Worm (Caenorhabditis elegans): Measurements from ENCODE around the gene nspd-5.
"Not testable (repeated sequence)": the region's sequence is repeated elsewhere in the genome, so short reads cannot be mapped to it uniquely, and the experiment has no call there.

The nspd-5 gene

ce11 chrII:4825133-4825532 lies 35.0 kb downstream of the nspd-5 start, which contains the start of the genes C33F10.8 and msp-40:
C33F10.8 (minus strand) TSS chrII:4825233.
msp-40 (plus strand) TSS chrII:4825414.
- TF ChIP-seq nhr-12 (tag; optimal IDR thresholded peaks at IDR 0.05); efl-1 (optimal IDR thresholded peaks at IDR 0.05); efl-1 (GFP tag; optimal IDR thresholded peaks at IDR 0.05 in 1 of 2); nhr-20 (tag; optimal IDR thresholded peaks at IDR 0.05): not testable (repeated sequence)

- TF ChIP-seq mdl-1 (tag; optimal IDR thresholded peaks at IDR 0.05) (no peak), zag-1 (tag; optimal IDR thresholded peaks at IDR 0.05) (no peak), grh-1 (GFP tag; IDR thresholded peaks at IDR 0.05) (no peak), snu-23 (GFP tag; optimal IDR thresholded peaks at IDR 0.05) (no peak), lin-15B (tag; optimal IDR thresholded peaks at IDR 0.05) (no peak), ces-1 (GFP tag; optimal IDR thresholded peaks at IDR 0.05) (no peak), pax-3 (tag; optimal IDR thresholded peaks at IDR 0.05) (no peak), C34B4.2 (tag; optimal IDR thresholded peaks at IDR 0.05) (no peak), efl-1 (optimal IDR thresholded peaks at IDR 0.05) (no peak), efl-1 (GFP tag; optimal IDR thresholded peaks at IDR 0.05 in 1 of 2) (peak in 1 of 2 experiments; percentile 79), irx-1 (tag; optimal IDR thresholded peaks at IDR 0.05) (no peak), blmp-1 (tag; optimal IDR thresholded peaks at IDR 0.05) (peak; percentile 58), lin-35 (GFP tag; optimal IDR thresholded peaks at IDR 0.05) (no peak), nhr-28 (tag; optimal IDR thresholded peaks at IDR 0.05) (no peak), unc-30 (tag; optimal IDR thresholded peaks at IDR 0.05) (no peak)
These were observed 37.5 kb downstream of the nspd-5 start for ce11 chrII:4822610-4823009.

DNA sequence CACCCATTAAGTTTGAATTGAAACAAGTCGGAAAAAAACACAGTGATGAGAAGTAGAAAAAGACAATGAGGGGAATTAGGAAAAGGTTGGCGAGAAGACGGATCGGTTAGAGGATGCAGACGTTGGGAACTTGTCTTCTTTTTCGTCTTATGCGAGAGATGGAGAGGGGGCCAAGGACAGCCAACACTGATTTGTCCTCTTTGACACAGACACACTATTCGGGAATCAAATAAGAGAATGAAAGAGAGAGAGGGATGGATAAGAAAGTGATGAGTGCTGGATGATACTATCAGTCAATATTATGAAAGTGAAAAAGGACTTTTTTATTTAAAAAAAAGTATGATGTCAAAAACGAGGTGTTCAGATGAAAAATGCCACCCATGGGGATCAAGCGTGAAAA lies 38.4 kb downstream of the nspd-5 start, which contains the start of gene lact-5:
Gene lact-5 (minus strand): TSS at position 1 of the 400 bp plus-strand sequence.
- TF ChIP-seq efl-1 (optimal IDR thresholded peaks at IDR 0.05) (no peak), efl-1 (GFP tag; optimal IDR thresholded peaks at IDR 0.05 in 1 of 2) (no peak), blmp-1 (tag; optimal IDR thresholded peaks at IDR 0.05) (peak; percentile 95), elt-3 (tag; optimal IDR thresholded peaks at IDR 0.05) (peak in 3 of 6 experiments; percentile 34 to 69 (median 45)), snpc-4 (tag; optimal IDR thresholded peaks at IDR 0.05) (no peak), elt-2 (tag; optimal IDR thresholded peaks at IDR 0.05) (no peak), swsn-7 (tag; optimal IDR thresholded peaks at IDR 0.05) (no peak), nhr-20 (tag; optimal IDR thresholded peaks at IDR 0.05) (peak; percentile 47), tbx-2 (tag; optimal IDR thresholded peaks at IDR 0.05) (no peak), egl-13 (tag; optimal IDR thresholded peaks at IDR 0.05) (no peak), pax-3 (tag; optimal IDR thresholded peaks at IDR 0.05) (no peak), C04F5.9 (tag; optimal IDR thresholded peaks at IDR 0.05) (no peak), ets-5 (GFP tag; IDR thresholded peaks at IDR 0.05) (no peak), lsy-2 (tag; optimal IDR thresholded peaks at IDR 0.05) (peak in 1 of 2 experiments; percentile 12), tlp-1 (tag; optimal IDR thresholded peaks at IDR 0.05) (no peak), nhr-85 (tag) (peak; percentile 76), lin-14 (GFP tag; optimal IDR thresholded peaks at IDR 0.05) (peak; percentile 71), C16A3.4 (tag; optimal IDR thresholded peaks at IDR 0.05) (no peak), lin-35 (GFP tag; optimal IDR thresholded peaks at IDR 0.05) (no peak), snu-23 (GFP tag; optimal IDR thresholded peaks at IDR 0.05) (peak; percentile 1)

ce11 chrII:4818780-4819179 lies 41.4 kb downstream of the nspd-5 start:
- no peak for TF ChIP-seq mab-9 (GFP tag; IDR thresholded peaks at IDR 0.05)
- no peak for TF ChIP-seq nhr-47 (tag; optimal IDR thresholded peaks at IDR 0.05)
- TF ChIP-seq ama-1 (optimal IDR thresholded peaks at IDR 0.05): no peak
- TF ChIP-seq nhr-11 (tag; optimal IDR thresholded peaks at IDR 0.05): no peak
- no peak for TF ChIP-seq sox-4 (tag; optimal IDR thresholded peaks at IDR 0.05)
- TF ChIP-seq fkh-8 (tag; optimal IDR thresholded peaks at IDR 0.05): no peak
- no peak for TF ChIP-seq snu-23 (GFP tag; optimal IDR thresholded peaks at IDR 0.05)
- no peak for TF ChIP-seq ceh-63 (GFP tag; optimal IDR thresholded peaks at IDR 0.05)
- TF ChIP-seq fkh-10 (GFP tag; optimal IDR thresholded peaks at IDR 0.05): no peak
- no peak for TF ChIP-seq fkh-4 (tag; optimal IDR thresholded peaks at IDR 0.05; ENCODE audit: borderline replicate concordance)
- no peak for TF ChIP-seq ets-5 (GFP tag; IDR thresholded peaks at IDR 0.05)
- TF ChIP-seq mep-1 (tag; optimal IDR thresholded peaks at IDR 0.05): no peak
- TF ChIP-seq nhr-77 (tag; optimal IDR thresholded peaks at IDR 0.05): no peak
- TF ChIP-seq elt-2 (tag; optimal IDR thresholded peaks at IDR 0.05): no peak
- TF ChIP-seq xbp-1 (tag; optimal IDR thresholded peaks at IDR 0.05): no peak
- TF ChIP-seq snpc-4 (tag; optimal IDR thresholded peaks at IDR 0.05): no peak
- no peak for TF ChIP-seq nhr-20 (tag; optimal IDR thresholded peaks at IDR 0.05)
- no peak for TF ChIP-seq ceh-82 (tag; optimal IDR thresholded peaks at IDR 0.05)
- TF ChIP-seq ztf-4 (tag; optimal IDR thresholded peaks at IDR 0.05): no peak

Data from whole organism, L1 larva.